Worm (Caenorhabditis elegans): ENCODE results near the gene wrn-1.

wrn-1 gene

DNA sequence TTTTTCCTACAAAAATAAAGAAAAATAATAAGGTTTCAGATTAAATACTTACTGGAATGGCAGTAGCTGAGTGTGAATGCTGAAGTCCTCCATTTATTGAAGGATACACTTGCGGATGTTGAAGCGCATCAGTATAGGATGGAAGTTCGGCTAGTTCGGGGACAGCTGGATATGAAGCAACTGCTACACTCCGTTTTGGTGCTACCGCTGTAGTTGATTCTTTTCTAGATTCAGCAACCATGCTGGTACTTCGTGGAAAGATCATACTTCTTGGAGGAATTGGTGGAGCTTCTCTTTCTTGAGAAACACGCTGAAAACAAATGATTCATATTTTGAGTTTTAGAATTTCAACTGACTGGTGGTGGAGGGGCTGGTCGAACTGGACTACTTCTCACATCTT, 53.8 kb downstream of the wrn-1 start:
- no peak for TF ChIP-seq let-526 (GFP tag; IDR thresholded peaks at IDR 0.05)
- TF ChIP-seq F55B11.4 (tag; optimal IDR thresholded peaks at IDR 0.05; ENCODE audit: borderline replicate concordance, insufficient read depth), result no peak
- no peak for TF ChIP-seq F49E8.2 (tag; optimal IDR thresholded peaks at IDR 0.05; ENCODE audit: insufficient read depth)
- no peak for TF ChIP-seq akir-1 (GFP tag; optimal IDR thresholded peaks at IDR 0.05)
- TF ChIP-seq ceh-100 (GFP tag; IDR thresholded peaks at IDR 0.05), result no peak
- TF ChIP-seq B0261.1 (tag; optimal IDR thresholded peaks at IDR 0.05), result no peak
- TF ChIP-seq hlh-12 (tag; optimal IDR thresholded peaks at IDR 0.05), result no peak
- TF ChIP-seq lir-1 (GFP tag; conservative IDR thresholded peaks at IDR 0.05), result no peak
- TF ChIP-seq F23B12.7 (tag; optimal IDR thresholded peaks at IDR 0.05; ENCODE audit: insufficient read depth), result no peak
- TF ChIP-seq madf-6 (GFP tag; IDR thresholded peaks at IDR 0.05), result no peak

All from whole organism, young adult.